Worm (Caenorhabditis elegans): ENCODE results near the gene Y46G5A.38.

Gene Y46G5A.38

ce11 chrII:12866079-12866478, 39.2 kb downstream of the Y46G5A.38 start:
- TF ChIP-seq tbx-2 (tag; optimal IDR thresholded peaks at IDR 0.05) (no peak), egl-13 (tag; optimal IDR thresholded peaks at IDR 0.05) (no peak), isw-1 (GFP tag; IDR thresholded peaks at IDR 0.05) (no peak), swsn-7 (tag; optimal IDR thresholded peaks at IDR 0.05) (no peak), nhr-47 (tag; optimal IDR thresholded peaks at IDR 0.05) (no peak), ztf-11 (tag; optimal IDR thresholded peaks at IDR 0.05) (no peak), hlh-17 (GFP tag; optimal IDR thresholded peaks at IDR 0.05; ENCODE audit: borderline replicate concordance) (no peak), mab-9 (GFP tag; IDR thresholded peaks at IDR 0.05) (no peak), lin-13 (GFP tag; optimal IDR thresholded peaks at IDR 0.05) (no peak), nhr-12 (tag; optimal IDR thresholded peaks at IDR 0.05) (no peak), pax-3 (tag; optimal IDR thresholded peaks at IDR 0.05) (no peak), lsy-2 (tag; optimal IDR thresholded peaks at IDR 0.05) (no peak), vab-15 (tag; optimal IDR thresholded peaks at IDR 0.05) (no peak), mdl-1 (tag; optimal IDR thresholded peaks at IDR 0.05) (no peak), mef-2 (tag; optimal IDR thresholded peaks at IDR 0.05) (no peak), nhr-28 (tag; optimal IDR thresholded peaks at IDR 0.05) (no peak), zag-1 (tag; optimal IDR thresholded peaks at IDR 0.05) (no peak), mep-1 (tag; optimal IDR thresholded peaks at IDR 0.05) (no peak), ceh-8 (GFP tag; optimal IDR thresholded peaks at IDR 0.05) (no peak), nhr-237 (tag; optimal IDR thresholded peaks at IDR 0.05) (no peak)
